Worm (Caenorhabditis elegans): Measurements from ENCODE around the gene calf-1.

The calf-1 gene

ce11 chrV:20451793-20452192, 27.1 kb downstream of the calf-1 start:
- TF ChIP-seq F13C5.2 (tag; optimal IDR thresholded peaks at IDR 0.05) = no peak
- TF ChIP-seq tbx-37 (GFP tag; conservative IDR thresholded peaks at IDR 0.05) = no peak

ce11 chrV:20445898-20446297, 33.0 kb downstream of the calf-1 start:
- no peak for TF ChIP-seq F13C5.2 (tag; optimal IDR thresholded peaks at IDR 0.05)
- no peak for TF ChIP-seq flt-1 (GFP tag; IDR thresholded peaks at IDR 0.05)
- no peak for TF ChIP-seq tbx-37 (GFP tag; conservative IDR thresholded peaks at IDR 0.05)
- TF ChIP-seq B0310.2 (tag; optimal IDR thresholded peaks at IDR 0.05) = no peak

- 0 out of 2 replicates have a peak, but pooled peaks have one; percentile 28 for TF ChIP-seq tbx-11 (GFP tag; IDR thresholded peaks at IDR 0.05)
These were observed 47.5 kb downstream of the calf-1 start for ce11 chrV:20431390-20431789.

All from whole organism, early embryonic.